Fruit fly (Drosophila melanogaster) whole organism, embryonic: ENCODE measurements around the gene CtsF.
A peak's percentile ranks its signal among the peaks of the same experiment; 100 is the strongest.

Experiments used
- Aef1 ChIP-seq: fragments of 200-800 bp; sonication (Bioruptor generic); IDR thresholded peaks from 3 replicates; pipeline ENCODE4 v1.3.6; 2022; ENCODE audit warnings: missing biosample characterization, missing genetic modification characterization
- Awh ChIP-seq: fragments of 200-800 bp; sonication (Bioruptor generic); IDR thresholded peaks from 2 replicates; pipeline ENCODE4, ENCODE4 v1.3.6; 2022; ENCODE audit warnings: missing biosample characterization, missing genetic modification characterization
- CG10147 ChIP-seq: fragments of 200-800 bp; sonication (Bioruptor generic); optimal IDR thresholded peaks from 2 replicates; lab custom pipeline; 2019; ENCODE audit warnings: missing biosample characterization, mild to moderate bottlenecking, missing genetic modification characterization, moderate library complexity
- CG10274 ChIP-seq: fragments of 200-800 bp; sonication (Bioruptor generic); optimal IDR thresholded peaks from 3 replicates; lab custom pipeline; 2017; ENCODE audit warnings: missing biosample characterization, mild to moderate bottlenecking, missing genetic modification characterization
- CG10321 ChIP-seq: fragments of 200-800 bp; sonication (Bioruptor generic); IDR thresholded peaks from 2 replicates; pipeline ENCODE4 v1.3.6; 2022; ENCODE audit warnings: missing biosample characterization, missing genetic modification characterization
- CG11456 ChIP-seq: fragments of 200-800 bp; sonication (Bioruptor generic); IDR thresholded peaks from 3 replicates; pipeline ENCODE4 v1.3.6; 2022; ENCODE audit warnings: missing biosample characterization, missing genetic modification characterization
- CG12769 ChIP-seq: fragments of 200-800 bp; sonication (Bioruptor generic); optimal IDR thresholded peaks from 2 replicates; lab custom pipeline; 2019; ENCODE audit warnings: missing biosample characterization, mild to moderate bottlenecking, missing genetic modification characterization, moderate library complexity
- CG13894 ChIP-seq: fragments of 200-800 bp; sonication (Bioruptor generic); optimal IDR thresholded peaks from 3 replicates; lab custom pipeline; 2018; ENCODE audit warnings: missing biosample characterization, mild to moderate bottlenecking, missing genetic modification characterization, moderate library complexity
- CG14667 ChIP-seq: fragments of 200-800 bp; sonication (Bioruptor generic); IDR thresholded peaks from 2 replicates; pipeline ENCODE4 v1.3.6; 2022; ENCODE audit warnings: missing biosample characterization, missing genetic modification characterization
- CG1602 ChIP-seq: fragments of 200-800 bp; sonication (Bioruptor generic); optimal IDR thresholded peaks from 3 replicates; lab custom pipeline; 2016; ENCODE audit warnings: missing biosample characterization, missing genetic modification characterization
- CG2199 ChIP-seq: fragments of 200-800 bp; sonication (Bioruptor generic); IDR thresholded peaks from 3 replicates; pipeline ENCODE4 v1.3.6; 2022; ENCODE audit warnings: missing biosample characterization, missing genetic modification characterization
- CG32772 ChIP-seq: fragments of 200-800 bp; sonication (Bioruptor generic); IDR thresholded peaks from 2 replicates; pipeline ENCODE4 v1.3.6; 2022; ENCODE audit warnings: missing biosample characterization, missing genetic modification characterization
- CG3281 ChIP-seq: fragments of 200-800 bp; sonication (Bioruptor generic); optimal IDR thresholded peaks from 3 replicates; lab custom pipeline; 2017; ENCODE audit warnings: missing biosample characterization, mild to moderate bottlenecking, missing genetic modification characterization
- CG4404 ChIP-seq: fragments of 200-800 bp; sonication (Bioruptor generic); IDR thresholded peaks from 2 replicates; pipeline ENCODE4 v1.3.6; 2022; ENCODE audit warnings: missing biosample characterization, missing genetic modification characterization
- CG6854 ChIP-seq: fragments of 200-800 bp; sonication (Bioruptor generic); optimal IDR thresholded peaks from 3 replicates; lab custom pipeline; 2017; ENCODE audit warnings: missing biosample characterization, mild to moderate bottlenecking, missing genetic modification characterization
- CG7357 ChIP-seq: fragments of 200-800 bp; sonication (Bioruptor generic); IDR thresholded peaks from 3 replicates; pipeline ENCODE4 v1.3.6; 2022; ENCODE audit warnings: missing biosample characterization, missing genetic modification characterization
- CG7556 ChIP-seq: fragments of 200-800 bp; sonication (Bioruptor generic); optimal IDR thresholded peaks from 2 replicates; lab custom pipeline; 2017; ENCODE audit warnings: missing biosample characterization, mild to moderate bottlenecking, missing genetic modification characterization
- CTCF ChIP-seq: fragments of 200-800 bp; sonication (Bioruptor generic); optimal IDR thresholded peaks from 2 replicates; lab custom pipeline; 2017; ENCODE audit warnings: missing biosample characterization, mild to moderate bottlenecking, missing genetic modification characterization, moderate library complexity
- Dad ChIP-seq: fragments of 200-800 bp; sonication (Bioruptor generic); optimal IDR thresholded peaks from 3 replicates; lab custom pipeline; 2016; ENCODE audit warnings: missing biosample characterization, missing genetic modification characterization
- Dip3 ChIP-seq: fragments of 200-800 bp; sonication (Bioruptor generic); optimal IDR thresholded peaks from 3 replicates; lab custom pipeline; 2016; ENCODE audit warnings: missing biosample characterization, missing genetic modification characterization
- H2.0 ChIP-seq: fragments of 200-800 bp; sonication (Bioruptor generic); IDR thresholded peaks from 2 replicates; pipeline ENCODE4 v1.3.6; 2022; ENCODE audit warnings: missing biosample characterization, missing genetic modification characterization
- HmgZ ChIP-seq: fragments of 200-800 bp; sonication (Bioruptor generic); optimal IDR thresholded peaks from 2 replicates; lab custom pipeline; 2018; ENCODE audit warnings: missing biosample characterization, mild to moderate bottlenecking, missing genetic modification characterization
- Hr78 ChIP-seq, 2 experiments: fragments of 200-800 bp in 1 of 2; fragments of >200 bp in 1 of 2; sonication (Bioruptor generic) in 1 of 2; optimal IDR thresholded peaks; 2 replicates each; lab custom pipeline; 2017 to 2019; ENCODE audit warnings: missing biosample characterization in 2 of 2, missing genetic modification characterization in 2 of 2, mild to moderate bottlenecking in 1 of 2, moderate library complexity in 1 of 2
- NFAT ChIP-seq: fragments of 200-800 bp; sonication (Bioruptor generic); IDR thresholded peaks from 2 replicates; pipeline ENCODE4 v1.3.6; 2022; ENCODE audit warnings: missing biosample characterization, missing genetic modification characterization
- Pdp1 ChIP-seq, 2 experiments: fragments of 200-800 bp; sonication (Bioruptor generic); optimal IDR thresholded peaks; 3 replicates each; lab custom pipeline; 2016; ENCODE audit warnings: missing biosample characterization in 2 of 2, missing genetic modification characterization in 2 of 2, mild to moderate bottlenecking in 1 of 2, moderate library complexity in 1 of 2
- Sox102F ChIP-seq: fragments of 200-800 bp; sonication (Bioruptor generic); optimal IDR thresholded peaks from 2 replicates; lab custom pipeline; 2018; ENCODE audit warnings: missing biosample characterization, mild to moderate bottlenecking, missing genetic modification characterization, moderate library complexity
- Sry-β ChIP-seq: fragments of 200-800 bp; sonication (Bioruptor generic); optimal IDR thresholded peaks from 2 replicates; lab custom pipeline; 2018; ENCODE audit warnings: missing biosample characterization, mild to moderate bottlenecking, missing genetic modification characterization, moderate library complexity
- ase ChIP-seq: fragments of 200-800 bp; sonication (Bioruptor generic); IDR thresholded peaks from 3 replicates; pipeline ENCODE4 v1.3.6; 2022; ENCODE audit warnings: missing biosample characterization, missing genetic modification characterization
- bab2 ChIP-seq: fragments of 200-800 bp; sonication (Bioruptor generic); optimal IDR thresholded peaks from 2 replicates; lab custom pipeline; 2016; ENCODE audit warnings: missing biosample characterization, missing genetic modification characterization
- chif ChIP-seq, 2 experiments: fragments of 200-800 bp; sonication (Bioruptor generic); optimal IDR thresholded peaks; 3 replicates each; lab custom pipeline; 2016; ENCODE audit warnings: missing biosample characterization in 2 of 2, missing genetic modification characterization in 2 of 2
- chm ChIP-seq: fragments of 200-800 bp; sonication (Bioruptor generic); IDR thresholded peaks from 2 replicates; pipeline ENCODE4 v1.3.6; 2022; ENCODE audit warnings: missing biosample characterization, missing genetic modification characterization
- croc ChIP-seq: fragments of 200-800 bp; sonication (Bioruptor generic); conservative IDR thresholded peaks from 3 replicates; pipeline ENCODE4 v1.3.6; 2022; ENCODE audit warnings: missing biosample characterization, missing genetic modification characterization
- gem ChIP-seq: fragments of 200-800 bp; sonication (Bioruptor generic); optimal IDR thresholded peaks from 2 replicates; lab custom pipeline; 2019; ENCODE audit warnings: missing biosample characterization, mild to moderate bottlenecking, missing genetic modification characterization, moderate library complexity
- mld ChIP-seq: fragments of 200-800 bp; sonication (Bioruptor generic); IDR thresholded peaks from 3 replicates; pipeline ENCODE4 v1.3.6; 2022; ENCODE audit warnings: missing biosample characterization, missing genetic modification characterization; ENCODE audit not compliant: partially characterized antibody
- nom ChIP-seq: fragments of 200-800 bp; sonication (Bioruptor generic); optimal IDR thresholded peaks from 2 replicates; lab custom pipeline; 2017; ENCODE audit warnings: missing biosample characterization, missing genetic modification characterization, mild to moderate bottlenecking, moderate library complexity, missing genetic modification reagents
- onecut ChIP-seq: fragments of 200-800 bp; sonication (Bioruptor generic); IDR thresholded peaks from 2 replicates; pipeline ENCODE4 v1.3.6; 2022; ENCODE audit warnings: missing biosample characterization, missing genetic modification characterization
- org-1 ChIP-seq: fragments of 200-800 bp; sonication (Bioruptor generic); optimal IDR thresholded peaks from 2 replicates; lab custom pipeline; 2017; ENCODE audit warnings: missing biosample characterization, missing genetic modification characterization
- pho ChIP-seq: fragments of 200-800 bp; sonication (Bioruptor generic); optimal IDR thresholded peaks from 2 replicates; lab custom pipeline; 2016; ENCODE audit warnings: missing biosample characterization, missing genetic modification characterization
- pros ChIP-seq: fragments of 200-800 bp; sonication (Bioruptor generic); optimal IDR thresholded peaks from 3 replicates; lab custom pipeline; 2019; ENCODE audit warnings: missing biosample characterization, mild to moderate bottlenecking, missing genetic modification characterization, moderate library complexity
- psq ChIP-seq: fragments of 200-800 bp; sonication (Bioruptor generic); optimal IDR thresholded peaks from 2 replicates; lab custom pipeline; 2017; ENCODE audit warnings: missing biosample characterization, missing genetic modification characterization
- sd ChIP-seq: fragments of 200-800 bp; sonication (Bioruptor generic); optimal IDR thresholded peaks from 3 replicates; lab custom pipeline; 2018; ENCODE audit warnings: missing biosample characterization, mild to moderate bottlenecking, missing genetic modification characterization, moderate library complexity
- sisA ChIP-seq: fragments of 200-800 bp; sonication (Bioruptor generic); IDR thresholded peaks from 2 replicates; pipeline ENCODE4 v1.3.6; 2022; ENCODE audit warnings: missing biosample characterization, missing genetic modification characterization
- sna ChIP-seq: fragments of 200-800 bp; sonication (Bioruptor generic); IDR thresholded peaks from 2 replicates; pipeline ENCODE4 v1.3.6; 2022; ENCODE audit warnings: missing biosample characterization, missing genetic modification characterization; ENCODE audit not compliant: partially characterized antibody
- sqz ChIP-seq: fragments of 200-800 bp; sonication (Bioruptor generic); optimal IDR thresholded peaks from 3 replicates; lab custom pipeline; 2018; ENCODE audit warnings: missing biosample characterization, mild to moderate bottlenecking, missing genetic modification characterization
- stc ChIP-seq: fragments of 200-800 bp; sonication (Bioruptor generic); IDR thresholded peaks from 2 replicates; pipeline ENCODE4 v1.3.6; 2022; ENCODE audit warnings: missing biosample characterization, missing genetic modification characterization
- tap ChIP-seq: fragments of 200-800 bp; optimal IDR thresholded peaks from 3 replicates; lab custom pipeline; 2019; ENCODE audit warnings: missing biosample characterization, mild to moderate bottlenecking, missing genetic modification characterization, moderate library complexity
- toy ChIP-seq: fragments of 200-800 bp; sonication (Bioruptor generic); IDR thresholded peaks from 2 replicates; pipeline ENCODE4 v1.3.6; 2022; ENCODE audit warnings: missing biosample characterization, missing genetic modification characterization
- trh ChIP-seq: fragments of 200-800 bp; sonication (Bioruptor generic); optimal IDR thresholded peaks from 2 replicates; lab custom pipeline; 2016; ENCODE audit warnings: missing biosample characterization, missing genetic modification characterization

Gene CtsF

dm6 chr3R:5263311-5264250 lies 12.0 kb upstream of the CtsF start (continued):
- TF ChIP-seq Aef1 (GFP tag; lab: Robert Waterston, UW), result peak; percentile 71; the same call in 2 of the 3 replicates
- TF ChIP-seq CG13894 (tag; lab: Kevin White, UChicago), result peak; percentile 25
- no peak for TF ChIP-seq HmgZ
- peak; percentile 20 for TF ChIP-seq trh (GFP tag; lab: Kevin White, UChicago)
- peak; percentile 89 for TF ChIP-seq CG6854 (GFP tag; lab: Kevin White, UChicago)
- peak; percentile 50; the same call in 1 of the 2 replicates for TF ChIP-seq sna (GFP tag; lab: Robert Waterston, UW)
- TF ChIP-seq Dad (GFP tag; lab: Kevin White, UChicago), result no peak
- peak; percentile 92 for TF ChIP-seq CG7556
- TF ChIP-seq pho (GFP tag; lab: Kevin White, UChicago), result no peak
- no peak; the same call in none of the 2 replicates for TF ChIP-seq onecut (GFP tag; lab: Robert Waterston, UW)
- no peak for TF ChIP-seq Sry-β (GFP tag; lab: Kevin White, UChicago)
- TF ChIP-seq stc, result peak; percentile 66; the same call in 1 of the 2 replicates
- TF ChIP-seq CG14667 (GFP tag; lab: Robert Waterston, UW), result no peak; the same call in 1 of the 2 replicates
- peak; percentile 98 for TF ChIP-seq sd
- no peak; the same call in 1 of the 2 replicates for TF ChIP-seq chm
- TF ChIP-seq CG10147, result peak; percentile 77
- no peak for TF ChIP-seq Dip3 (GFP tag; lab: Kevin White, UChicago)
- TF ChIP-seq toy (GFP tag; lab: Robert Waterston, UW), result no peak
- peak; percentile 67; the same call in 1 of the 2 replicates for TF ChIP-seq sisA (GFP tag; lab: Robert Waterston, UW)
- TF ChIP-seq CG4404 (GFP tag; lab: Robert Waterston, UW), result peak; percentile 61
- TF ChIP-seq CG11456, result peak; percentile 84; the same call in 2 of the 3 replicates
- peak; percentile 18; the same call in 1 of the 2 replicates for TF ChIP-seq Awh
- peak; percentile 36 for TF ChIP-seq pros (GFP tag; lab: Kevin White, UChicago)
- TF ChIP-seq CTCF, result peak; percentile 45
- peak; percentile 41 for TF ChIP-seq nom (GFP tag; lab: Kevin White, UChicago)
- TF ChIP-seq CG10274, result peak; percentile 67
- TF ChIP-seq bab2 (GFP tag; lab: Kevin White, UChicago), result no peak
- TF ChIP-seq CG32772 (GFP tag; lab: Robert Waterston, UW), result peak; percentile 70
- TF ChIP-seq Hr78 (GFP tag; optimal IDR thresholded peaks at IDR 0.05; lab: Kevin White, UChicago), result peak in 1 of 2 experiments; percentile 52
- TF ChIP-seq CG1602 (GFP tag; lab: Kevin White, UChicago), result peak; percentile 71
- TF ChIP-seq CG7357 (GFP tag; lab: Robert Waterston, UW), result peak; percentile 73
- peak; percentile 86 for TF ChIP-seq Sox102F
- TF ChIP-seq NFAT, result 0 out of 2 replicates have a peak, but pooled peaks have one; percentile 29
- TF ChIP-seq ase (GFP tag; lab: Robert Waterston, UW), result peak; percentile 68; the same call in 2 of the 3 replicates
- TF ChIP-seq croc, result peak; percentile 46; the same call in 2 of the 3 replicates
- peak; percentile 19 to 34 for TF ChIP-seq chif (GFP tag; optimal IDR thresholded peaks at IDR 0.05; lab: Kevin White, UChicago)
- peak; percentile 79 for TF ChIP-seq psq (GFP tag; lab: Kevin White, UChicago)
- TF ChIP-seq tap (tag; lab: Kevin White, UChicago), result peak; percentile 79
- TF ChIP-seq CG3281 (GFP tag; lab: Kevin White, UChicago), result peak; percentile 91
- TF ChIP-seq CG12769 (tag; lab: Kevin White, UChicago), result peak; percentile 81
- TF ChIP-seq mld (GFP tag; lab: Robert Waterston, UW), result 0 out of 3 replicates have a peak, but pooled peaks have one; percentile 37
- TF ChIP-seq CG10321 (GFP tag; lab: Robert Waterston, UW), result peak; percentile 71; the same call in 1 of the 2 replicates
- peak; percentile 83; the same call in 2 of the 3 replicates for TF ChIP-seq CG2199 (GFP tag; lab: Robert Waterston, UW)
- peak; percentile 94 for TF ChIP-seq gem (tag; lab: Kevin White, UChicago)
- TF ChIP-seq Pdp1 (GFP tag; optimal IDR thresholded peaks at IDR 0.05; lab: Kevin White, UChicago), result peak; percentile 44 to 76
- TF ChIP-seq H2.0 (GFP tag; lab: Robert Waterston, UW), result peak; percentile 47; the same call in 1 of the 2 replicates
- peak; percentile 80 for TF ChIP-seq sqz (GFP tag; lab: Kevin White, UChicago)
- TF ChIP-seq org-1, result peak; percentile 49
